Worm (Caenorhabditis elegans): Measurements from ENCODE around the gene slc-25A18.2.

Gene slc-25A18.2

DNA sequence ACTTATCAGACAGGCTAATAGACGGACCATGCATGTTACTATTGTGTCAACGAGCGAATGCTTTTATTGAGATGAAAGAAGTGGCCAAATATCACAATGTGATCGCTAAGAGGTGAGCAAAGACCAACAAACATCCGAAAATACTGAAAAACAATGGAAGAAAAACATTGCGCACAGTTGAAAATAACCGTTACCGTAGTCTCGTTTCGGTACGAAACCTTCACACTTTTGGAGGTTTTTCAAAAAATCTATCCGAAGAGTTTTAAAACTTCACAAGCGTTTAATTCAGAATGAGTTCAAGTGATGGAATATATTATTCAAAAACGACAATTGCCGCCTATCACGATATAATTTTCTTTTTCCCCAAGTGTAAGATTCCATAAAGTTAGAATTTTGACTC lies 34.0 kb downstream of the slc-25A18.2 start (continued):
- TF ChIP-seq snpc-1.3 (tag; optimal IDR thresholded peaks at IDR 0.05; ENCODE audit: insufficient read depth) (no peak), chd-7 (tag; optimal IDR thresholded peaks at IDR 0.05) (no peak), F33H1.4 (GFP tag; IDR thresholded peaks at IDR 0.05) (peak; percentile 80), attf-3 (GFP tag; conservative IDR thresholded peaks at IDR 0.05) (peak; percentile 35; the same call in 1 of the 2 replicates), Y53G8AR.9 (GFP tag; conservative IDR thresholded peaks at IDR 0.05) (no peak), C17E4.6 (GFP tag; IDR thresholded peaks at IDR 0.05) (no peak), attf-5 (GFP tag; optimal IDR thresholded peaks at IDR 0.05) (no peak), ceh-27 (GFP tag; optimal IDR thresholded peaks at IDR 0.05) (no peak), lin-26 (GFP tag; IDR thresholded peaks at IDR 0.05) (no peak), ceh-58 (GFP tag; IDR thresholded peaks at IDR 0.05) (no peak), hrde-1 (tag; optimal IDR thresholded peaks at IDR 0.05; ENCODE audit: borderline replicate concordance) (no peak), him-1 (tag; optimal IDR thresholded peaks at IDR 0.05) (peak; percentile 16), sea-2 (GFP tag; IDR thresholded peaks at IDR 0.05) (no peak), T07F8.4 (tag; optimal IDR thresholded peaks at IDR 0.05) (no peak), mxl-1 (tag; optimal IDR thresholded peaks at IDR 0.05) (no peak), K11D2.4 (GFP tag; IDR thresholded peaks at IDR 0.05) (no peak), akir-1 (GFP tag; optimal IDR thresholded peaks at IDR 0.05) (no peak), B0261.1 (tag; optimal IDR thresholded peaks at IDR 0.05) (no peak), snpc-3.4 (tag; optimal IDR thresholded peaks at IDR 0.05) (no peak), lsl-1 (GFP tag; optimal IDR thresholded peaks at IDR 0.05) (peak; percentile 79), egrh-3 (GFP tag; IDR thresholded peaks at IDR 0.05) (no peak), B0336.3 (GFP tag; IDR thresholded peaks at IDR 0.05) (no peak), cebp-1 (GFP tag; IDR thresholded peaks at IDR 0.05) (no peak), cebp-1 (tag; optimal IDR thresholded peaks at IDR 0.05) (no peak), lsy-27 (tag; optimal IDR thresholded peaks at IDR 0.05; ENCODE audit: borderline replicate concordance, insufficient read depth) (no peak), dox-1 (GFP tag; IDR thresholded peaks at IDR 0.05) (no peak), atf-7 (tag; optimal IDR thresholded peaks at IDR 0.05) (no peak), nhr-90 (tag; optimal IDR thresholded peaks at IDR 0.05) (no peak), Y67H2A.10 (GFP tag; conservative IDR thresholded peaks at IDR 0.05) (no peak), ztf-28 (GFP tag; IDR thresholded peaks at IDR 0.05) (no peak), B0035.1 (tag; optimal IDR thresholded peaks at IDR 0.05) (no peak), F39B2.1 (GFP tag; IDR thresholded peaks at IDR 0.05) (no peak), mes-4 (tag; optimal IDR thresholded peaks at IDR 0.05) (no peak), snpc-4 (GFP tag; optimal IDR thresholded peaks at IDR 0.05) (no peak), snpc-4 (tag; optimal IDR thresholded peaks at IDR 0.05) (no peak), xnd-1 (tag; optimal IDR thresholded peaks at IDR 0.05) (peak; percentile 6), cebp-2 (GFP tag; IDR thresholded peaks at IDR 0.05) (no peak), unc-130 (GFP tag; optimal IDR thresholded peaks at IDR 0.05) (no peak), dpl-1 (GFP tag; optimal IDR thresholded peaks at IDR 0.05) (peak; percentile 40), madf-8 (GFP tag; conservative IDR thresholded peaks at IDR 0.05) (no peak), nhr-27 (tag; optimal IDR thresholded peaks at IDR 0.05) (no peak), F23B12.7 (tag; optimal IDR thresholded peaks at IDR 0.05; ENCODE audit: insufficient read depth) (no peak), aptf-3 (GFP tag; IDR thresholded peaks at IDR 0.05) (no peak), let-526 (GFP tag; IDR thresholded peaks at IDR 0.05) (no peak)

Measured in whole organism, young adult.